Fruit fly (Drosophila melanogaster): ENCODE results near the gene Ilp5.

Ilp5 gene

DNA sequence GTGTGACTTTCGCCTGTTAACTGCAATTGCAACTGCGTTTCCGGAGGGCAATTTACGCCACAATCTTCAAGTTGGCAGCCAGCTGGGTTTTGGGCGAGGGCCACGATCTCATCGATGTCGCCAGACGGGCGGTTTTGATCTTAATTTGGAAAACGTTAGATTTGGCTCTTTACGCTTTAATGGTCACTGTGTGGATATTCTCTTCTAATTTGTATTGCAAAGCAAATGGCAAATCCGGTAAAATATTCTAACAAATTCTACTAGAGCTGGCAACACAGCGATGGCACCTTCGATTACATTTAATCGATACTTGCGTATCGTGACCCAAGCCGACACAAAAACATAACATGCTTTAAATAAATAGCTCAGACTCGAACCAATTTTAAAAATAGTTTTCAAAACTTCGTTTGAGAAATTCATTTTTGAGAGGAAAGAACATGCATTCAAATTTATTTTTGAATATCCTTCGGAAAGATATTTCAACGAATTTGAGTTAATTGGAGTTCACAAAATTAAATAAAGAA lies 12.9 kb upstream of the Ilp5 start, which contains the start of gene I-2:
TSS of gene I-2 (minus strand) at position 282 of the 524 bp plus-strand sequence.
- TF ChIP-seq EcR (GFP tag; optimal IDR thresholded peaks at IDR 0.05), result no peak
- TF ChIP-seq fd96Ca (GFP tag; IDR thresholded peaks at IDR 0.05), result no peak
- TF ChIP-seq Ets98B (GFP tag; IDR thresholded peaks at IDR 0.05), result no peak
- TF ChIP-seq Pif1B (GFP tag; optimal IDR thresholded peaks at IDR 0.05), result no peak
- TF ChIP-seq Pif1A (GFP tag; optimal IDR thresholded peaks at IDR 0.05), result no peak
- TF ChIP-seq CG15710 (tag; optimal IDR thresholded peaks at IDR 0.05), result no peak
- no peak for TF ChIP-seq Snoo (tag; optimal IDR thresholded peaks at IDR 0.05)
- no peak for TF ChIP-seq CG4496 (GFP tag; IDR thresholded peaks at IDR 0.05)
- no peak for TF ChIP-seq gl (tag; optimal IDR thresholded peaks at IDR 0.05)
- TF ChIP-seq CG12605 (GFP tag; IDR thresholded peaks at IDR 0.05), result no peak
- TF ChIP-seq CG8301 (tag; optimal IDR thresholded peaks at IDR 0.05), result no peak

DNA sequence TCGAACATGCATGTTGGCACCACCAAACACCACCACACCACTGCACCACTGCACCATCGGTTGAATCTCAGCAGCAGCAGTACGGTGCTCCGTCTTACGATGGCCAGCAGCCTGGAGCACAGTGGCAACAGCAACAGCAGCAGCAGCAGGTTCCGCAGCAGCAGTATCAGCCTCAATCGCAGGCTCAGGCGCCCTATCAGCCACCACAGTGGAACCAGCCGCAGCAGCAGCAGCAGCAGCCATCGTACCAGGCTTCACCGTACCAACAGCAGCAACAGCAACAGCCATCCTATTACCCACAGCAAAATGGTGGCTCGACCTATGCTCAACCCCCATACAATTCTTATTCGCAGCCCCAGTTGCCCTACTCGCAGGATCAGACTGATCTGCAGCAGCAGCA lies 8.4 kb upstream of the Ilp5 start:
- no peak for TF ChIP-seq CG4496 (GFP tag; IDR thresholded peaks at IDR 0.05)
- no peak for TF ChIP-seq CG17806 (tag; optimal IDR thresholded peaks at IDR 0.05)
- TF ChIP-seq Pif1A (GFP tag; optimal IDR thresholded peaks at IDR 0.05), result no peak
- no peak for TF ChIP-seq CG8159 (tag; optimal IDR thresholded peaks at IDR 0.05)
- TF ChIP-seq CG12605 (GFP tag; IDR thresholded peaks at IDR 0.05), result no peak
- no peak for TF ChIP-seq fd96Ca (GFP tag; IDR thresholded peaks at IDR 0.05)
- no peak for TF ChIP-seq CG13204 (GFP tag; optimal IDR thresholded peaks at IDR 0.05)
- no peak for TF ChIP-seq EcR (GFP tag; optimal IDR thresholded peaks at IDR 0.05)
- no peak for TF ChIP-seq CG14655 (GFP tag; optimal IDR thresholded peaks at IDR 0.05)
- no peak for TF ChIP-seq rn (GFP tag; IDR thresholded peaks at IDR 0.05)
- TF ChIP-seq CG15710 (tag; optimal IDR thresholded peaks at IDR 0.05), result no peak
- no peak for TF ChIP-seq Snoo (tag; optimal IDR thresholded peaks at IDR 0.05)
- no peak for TF ChIP-seq gl (tag; optimal IDR thresholded peaks at IDR 0.05)
- no peak for TF ChIP-seq CG8301 (tag; optimal IDR thresholded peaks at IDR 0.05)
- TF ChIP-seq D1 (tag; optimal IDR thresholded peaks at IDR 0.05), result no peak
- no peak for TF ChIP-seq Pif1B (GFP tag; optimal IDR thresholded peaks at IDR 0.05)
- TF ChIP-seq CG10348 (GFP tag; IDR thresholded peaks at IDR 0.05), result no peak

DNA sequence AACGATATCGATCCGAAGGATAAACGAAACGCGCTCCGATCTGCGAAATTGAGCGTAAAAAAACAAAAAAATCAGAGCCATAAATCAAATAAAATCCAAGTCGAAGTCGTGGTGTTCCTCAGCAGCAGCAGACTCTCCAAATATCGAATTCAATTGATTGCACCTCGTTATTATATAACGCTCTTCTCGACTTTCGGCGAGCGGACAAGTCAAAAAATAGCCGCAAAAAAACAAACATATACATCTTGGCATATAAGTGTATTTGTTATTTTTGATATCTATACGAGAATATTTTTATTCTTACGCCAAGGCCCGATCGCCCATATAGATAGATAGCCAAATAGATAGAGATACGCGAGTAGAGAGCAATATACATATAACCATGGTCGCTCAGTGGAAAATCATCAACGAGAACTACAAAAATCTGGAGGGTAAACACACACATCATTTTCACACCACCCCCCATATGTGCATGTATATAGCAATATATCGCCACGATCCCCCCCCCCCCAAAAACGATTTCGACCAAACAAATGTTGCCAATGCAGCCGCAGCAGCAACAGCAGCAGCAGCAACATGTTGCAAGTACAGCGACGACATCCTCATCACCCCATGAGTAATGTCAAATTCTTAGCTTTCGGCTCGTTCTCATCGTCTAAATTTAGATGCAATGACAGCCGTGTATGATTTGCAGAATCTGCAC lies 6.1 kb upstream of the Ilp5 start:
- TF ChIP-seq CG32121 (GFP tag; IDR thresholded peaks at IDR 0.05) (no peak), D1 (tag; optimal IDR thresholded peaks at IDR 0.05) (no peak), CG4496 (GFP tag; IDR thresholded peaks at IDR 0.05) (no peak), rn (GFP tag; IDR thresholded peaks at IDR 0.05) (no peak), Pif1B (GFP tag; optimal IDR thresholded peaks at IDR 0.05) (no peak), CG10348 (GFP tag; IDR thresholded peaks at IDR 0.05) (no peak), CG13204 (GFP tag; optimal IDR thresholded peaks at IDR 0.05) (no peak), fd96Ca (GFP tag; IDR thresholded peaks at IDR 0.05) (no peak), CG9948 (tag; optimal IDR thresholded peaks at IDR 0.05) (no peak), CG34367 (tag; optimal IDR thresholded peaks at IDR 0.05) (no peak), CG17806 (tag; optimal IDR thresholded peaks at IDR 0.05) (no peak), gl (tag; optimal IDR thresholded peaks at IDR 0.05) (no peak), CG14655 (GFP tag; optimal IDR thresholded peaks at IDR 0.05) (no peak), CG8159 (tag; optimal IDR thresholded peaks at IDR 0.05) (no peak), CG15710 (tag; optimal IDR thresholded peaks at IDR 0.05) (no peak), Snoo (tag; optimal IDR thresholded peaks at IDR 0.05) (no peak), Ets98B (GFP tag; IDR thresholded peaks at IDR 0.05) (no peak), CG12605 (GFP tag; IDR thresholded peaks at IDR 0.05) (no peak), EcR (GFP tag; optimal IDR thresholded peaks at IDR 0.05) (no peak)

DNA sequence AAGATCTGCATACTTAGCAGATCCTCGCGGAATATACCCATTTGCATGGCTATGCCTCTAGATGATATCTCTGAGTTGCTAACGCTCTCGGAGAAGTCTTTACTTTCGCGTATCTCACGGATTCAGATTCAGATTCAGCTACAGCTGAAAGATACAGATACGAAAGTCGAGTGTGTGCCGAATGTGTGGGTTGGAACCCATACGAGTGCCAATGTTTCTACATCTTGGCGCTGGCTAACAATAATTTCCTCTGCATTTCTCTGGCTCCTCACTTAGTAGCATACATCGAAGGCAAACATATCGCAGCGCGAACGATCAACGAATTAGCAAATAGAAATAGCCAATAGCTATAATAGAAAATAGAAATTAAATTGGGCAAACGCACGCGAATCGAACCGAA lies 5.5 kb upstream of the Ilp5 start:
- no peak for TF ChIP-seq rn (GFP tag; IDR thresholded peaks at IDR 0.05)
- TF ChIP-seq CG14655 (GFP tag; optimal IDR thresholded peaks at IDR 0.05), result no peak
- no peak for TF ChIP-seq CG34367 (tag; optimal IDR thresholded peaks at IDR 0.05)
- no peak for TF ChIP-seq CG13204 (GFP tag; optimal IDR thresholded peaks at IDR 0.05)
- TF ChIP-seq EcR (GFP tag; optimal IDR thresholded peaks at IDR 0.05), result no peak
- TF ChIP-seq D1 (tag; optimal IDR thresholded peaks at IDR 0.05), result no peak
- no peak for TF ChIP-seq fd96Ca (GFP tag; IDR thresholded peaks at IDR 0.05)
- no peak for TF ChIP-seq CG9948 (tag; optimal IDR thresholded peaks at IDR 0.05)
- TF ChIP-seq CG10348 (GFP tag; IDR thresholded peaks at IDR 0.05), result no peak
- no peak for TF ChIP-seq CG32121 (GFP tag; IDR thresholded peaks at IDR 0.05)

DNA sequence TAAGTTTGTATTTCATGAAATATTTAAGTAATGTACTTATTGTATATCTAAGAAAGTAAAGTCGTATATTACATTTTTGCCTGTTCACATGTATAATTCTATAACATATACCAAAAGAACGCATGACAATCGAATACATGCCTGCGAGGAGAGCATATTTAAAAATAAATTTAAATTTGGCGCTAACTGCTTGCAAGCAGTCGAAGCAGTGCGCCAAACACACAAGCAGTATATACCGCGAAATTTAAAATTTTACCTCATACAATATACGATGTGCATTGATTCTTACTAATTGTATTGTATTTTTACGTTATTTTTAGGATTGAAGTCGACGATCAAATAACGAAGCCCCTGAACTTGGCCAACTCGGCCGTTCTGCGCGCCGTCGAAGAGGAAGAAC lies 529 bp upstream of the Ilp5 start:
- TF ChIP-seq CG4496 (GFP tag; IDR thresholded peaks at IDR 0.05), result no peak
- TF ChIP-seq D1 (tag; optimal IDR thresholded peaks at IDR 0.05), result no peak
- no peak for TF ChIP-seq fd96Ca (GFP tag; IDR thresholded peaks at IDR 0.05)
- TF ChIP-seq CG8159 (tag; optimal IDR thresholded peaks at IDR 0.05), result no peak
- no peak for TF ChIP-seq CG32121 (GFP tag; IDR thresholded peaks at IDR 0.05)
- TF ChIP-seq Ets98B (GFP tag; IDR thresholded peaks at IDR 0.05), result no peak

DNA sequence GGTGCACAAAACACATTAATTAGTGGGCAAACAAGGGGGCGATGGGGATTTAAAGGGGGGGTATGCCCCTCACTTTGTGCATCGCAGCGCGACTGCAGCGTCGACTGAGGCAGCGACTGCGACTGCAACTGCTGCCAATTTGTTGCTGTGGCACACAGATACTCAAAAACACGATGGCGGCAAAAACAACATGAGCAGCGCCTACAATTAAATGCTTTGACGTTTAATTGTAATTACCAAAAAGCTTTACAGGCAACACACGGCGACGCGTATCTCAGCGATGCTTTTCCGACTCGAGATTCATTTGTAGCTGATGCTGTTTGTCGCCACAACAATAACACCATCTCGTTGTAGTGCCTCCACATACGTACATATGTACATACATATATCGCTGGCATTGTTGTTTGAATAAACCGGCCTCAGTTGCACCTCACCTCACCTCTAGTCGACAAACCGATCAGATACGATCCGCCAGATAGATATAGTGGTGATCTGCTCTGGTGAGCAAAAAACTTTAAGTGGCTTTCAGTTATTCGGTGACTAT lies 2.5 kb downstream of the Ilp5 start:
- TF ChIP-seq CG14655 (GFP tag; optimal IDR thresholded peaks at IDR 0.05), result no peak
- TF ChIP-seq CG34367 (tag; optimal IDR thresholded peaks at IDR 0.05), result no peak
- no peak for TF ChIP-seq Pif1A (GFP tag; optimal IDR thresholded peaks at IDR 0.05)
- TF ChIP-seq CG10348 (GFP tag; IDR thresholded peaks at IDR 0.05), result no peak
- TF ChIP-seq EcR (GFP tag; optimal IDR thresholded peaks at IDR 0.05), result no peak
- TF ChIP-seq CG17806 (tag; optimal IDR thresholded peaks at IDR 0.05), result no peak
- TF ChIP-seq CG12605 (GFP tag; IDR thresholded peaks at IDR 0.05), result no peak
- no peak for TF ChIP-seq Pif1B (GFP tag; optimal IDR thresholded peaks at IDR 0.05)
- peak; percentile 73; the same call in 1 of the 2 replicates for TF ChIP-seq CG32121 (GFP tag; IDR thresholded peaks at IDR 0.05)
- peak; percentile 79 for TF ChIP-seq fd96Ca (GFP tag; IDR thresholded peaks at IDR 0.05)
- TF ChIP-seq CG15710 (tag; optimal IDR thresholded peaks at IDR 0.05), result no peak
- no peak for TF ChIP-seq D1 (tag; optimal IDR thresholded peaks at IDR 0.05)
- peak; percentile 63; the same call in 1 of the 2 replicates for TF ChIP-seq Ets98B (GFP tag; IDR thresholded peaks at IDR 0.05)
- TF ChIP-seq CG8159 (tag; optimal IDR thresholded peaks at IDR 0.05), result no peak
- no peak for TF ChIP-seq CG4496 (GFP tag; IDR thresholded peaks at IDR 0.05)
- TF ChIP-seq CG8301 (tag; optimal IDR thresholded peaks at IDR 0.05), result no peak
- no peak for TF ChIP-seq Snoo (tag; optimal IDR thresholded peaks at IDR 0.05)
- TF ChIP-seq gl (tag; optimal IDR thresholded peaks at IDR 0.05), result no peak

All from whole organism, pupa.